ENCODE assay signal across 1 fruit fly cellular context in the genomic region with DNA sequence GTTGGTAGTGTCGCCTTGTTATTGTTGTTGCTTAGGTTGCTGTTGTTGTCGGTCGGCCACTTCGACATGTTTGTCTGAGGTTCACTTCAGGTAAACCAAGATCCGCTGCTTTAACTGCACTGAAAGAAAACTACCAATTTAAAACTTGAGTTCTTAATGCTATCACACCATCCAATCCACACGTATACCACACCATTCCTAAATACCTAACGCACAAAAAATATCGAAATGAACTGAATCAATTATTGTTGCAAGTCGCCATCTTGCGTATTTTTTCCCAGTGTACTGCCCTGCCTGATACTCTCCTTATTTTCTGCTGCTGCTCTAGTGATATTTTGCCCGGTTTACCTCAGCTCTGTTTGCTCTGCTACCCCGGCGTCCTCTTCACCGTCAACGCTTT.
TF ChIP-seq lines count a peak whose summit lies in the region.

No protein-coding gene starts in this region.

TF ChIP-seq in whole organism, embryonic, 481 proteins besides CTCF, POLR2A, EP300 and RAD21 (continued from another document and continues in another):
- TF ChIP-seq fd3F (GFP tag; optimal IDR thresholded peaks at IDR 0.05; lab: Kevin White, UChicago) = no peak
- peak; percentile 65 for TF ChIP-seq CG2120 (GFP tag; optimal IDR thresholded peaks at IDR 0.05; lab: Kevin White, UChicago)
- no peak for TF ChIP-seq CG6791 (GFP tag; IDR thresholded peaks at IDR 0.05; lab: Robert Waterston, UW; ENCODE audit: partially characterized antibody)
- peak in 1 of 2 experiments; percentile 50 for TF ChIP-seq eve (GFP tag; optimal IDR thresholded peaks at IDR 0.05; lab: Kevin White, UChicago)
- TF ChIP-seq CG2875 (GFP tag; optimal IDR thresholded peaks at IDR 0.05; lab: Kevin White, UChicago) = peak; percentile 26
- TF ChIP-seq Med (GFP tag; lab: Kevin White, UChicago) = peak; percentile 91
- TF ChIP-seq Side (GFP tag; optimal IDR thresholded peaks at IDR 0.05; lab: Kevin White, UChicago) = peak; percentile 82
- TF ChIP-seq so (GFP tag; IDR thresholded peaks at IDR 0.05; lab: Robert Waterston, UW) = peak; percentile 54; the same call in 1 of the 3 replicates
- TF ChIP-seq ase (GFP tag; IDR thresholded peaks at IDR 0.05; lab: Robert Waterston, UW) = peak; percentile 36; the same call in 1 of the 3 replicates
- peak; percentile 36; the same call in 1 of the 2 replicates for TF ChIP-seq crol (GFP tag; IDR thresholded peaks at IDR 0.05; lab: Robert Waterston, UW)
- peak; percentile 42 for TF ChIP-seq pho (GFP tag; optimal IDR thresholded peaks at IDR 0.05; lab: Kevin White, UChicago)
- TF ChIP-seq nom (GFP tag; optimal IDR thresholded peaks at IDR 0.05; lab: Kevin White, UChicago) = peak; percentile 70
- peak; percentile 72 for TF ChIP-seq slbo (GFP tag; IDR thresholded peaks at IDR 0.05; lab: Robert Waterston, UW)
- peak; percentile 28 for TF ChIP-seq CG12236 (GFP tag; optimal IDR thresholded peaks at IDR 0.05; lab: Kevin White, UChicago)
- peak; percentile 60 for TF ChIP-seq Hsf (GFP tag; optimal IDR thresholded peaks at IDR 0.05; lab: Kevin White, UChicago)
- TF ChIP-seq ATbp (GFP tag; optimal IDR thresholded peaks at IDR 0.05; lab: Kevin White, UChicago) = peak; percentile 56
- TF ChIP-seq dati (GFP tag; IDR thresholded peaks at IDR 0.05; lab: Robert Waterston, UW) = no peak
- TF ChIP-seq Atf3 (GFP tag; optimal IDR thresholded peaks at IDR 0.05; lab: Kevin White, UChicago) = peak; percentile 61
- TF ChIP-seq dysf (GFP tag; IDR thresholded peaks at IDR 0.05; lab: Robert Waterston, UW) = peak; percentile 74
- TF ChIP-seq CG7372 (GFP tag; IDR thresholded peaks at IDR 0.05; lab: Robert Waterston, UW) = no peak
- peak; percentile 77 for TF ChIP-seq jumu (GFP tag; optimal IDR thresholded peaks at IDR 0.05; lab: Kevin White, UChicago)
- no peak for TF ChIP-seq h (optimal IDR thresholded peaks at IDR 0.05; lab: Kevin White, UChicago)
- peak; percentile 65 for TF ChIP-seq H2.0 (GFP tag; IDR thresholded peaks at IDR 0.05; lab: Robert Waterston, UW)
- TF ChIP-seq zf30C (GFP tag; optimal IDR thresholded peaks at IDR 0.05; lab: Kevin White, UChicago) = peak; percentile 43
- peak; percentile 80 for TF ChIP-seq zen (tag; optimal IDR thresholded peaks at IDR 0.05; lab: Kevin White, UChicago)
- TF ChIP-seq Ptx1 (GFP tag; IDR thresholded peaks at IDR 0.05; lab: Robert Waterston, UW) = peak; percentile 56
- TF ChIP-seq CG12391 (tag; optimal IDR thresholded peaks at IDR 0.05; lab: Kevin White, UChicago) = peak; percentile 59
- peak; percentile 55 for TF ChIP-seq PHDP (tag; optimal IDR thresholded peaks at IDR 0.05; lab: Kevin White, UChicago)
- TF ChIP-seq CG14014 (GFP tag; IDR thresholded peaks at IDR 0.05; lab: Robert Waterston, UW) = 0 out of 2 replicates have a peak, but pooled peaks have one; percentile 27
- peak; percentile 39 for TF ChIP-seq Hmr (GFP tag; optimal IDR thresholded peaks at IDR 0.05; lab: Kevin White, UChicago)
- no peak for TF ChIP-seq ash1 (GFP tag; optimal IDR thresholded peaks at IDR 0.05; lab: Kevin White, UChicago)
- TF ChIP-seq CG2889 (GFP tag; IDR thresholded peaks at IDR 0.05; lab: Robert Waterston, UW) = 0 out of 3 replicates have a peak, but pooled peaks have one; percentile 8
- peak; percentile 55 to 74 for TF ChIP-seq Pdp1 (GFP tag; optimal IDR thresholded peaks at IDR 0.05; lab: Kevin White, UChicago)
- no peak for TF ChIP-seq CG15073 (GFP tag; optimal IDR thresholded peaks at IDR 0.05; lab: Kevin White, UChicago)
- 0 out of 2 replicates have a peak, but pooled peaks have one; percentile 34 for TF ChIP-seq CG3847 (GFP tag; IDR thresholded peaks at IDR 0.05; lab: Robert Waterston, UW)
- TF ChIP-seq jing (GFP tag; optimal IDR thresholded peaks at IDR 0.05; lab: Kevin White, UChicago) = peak; percentile 24
- TF ChIP-seq E2f1 (GFP tag; IDR thresholded peaks at IDR 0.05; lab: Robert Waterston, UW) = peak; percentile 40; the same call in 1 of the 2 replicates
- no peak for TF ChIP-seq CG30020 (tag; optimal IDR thresholded peaks at IDR 0.05; lab: Kevin White, UChicago)
- TF ChIP-seq CG11695 (GFP tag; IDR thresholded peaks at IDR 0.05; lab: Robert Waterston, UW) = 0 out of 3 replicates have a peak, but pooled peaks have one; percentile 35
- peak; percentile 57 for TF ChIP-seq CHES-1-like (GFP tag; optimal IDR thresholded peaks at IDR 0.05; lab: Kevin White, UChicago)
- TF ChIP-seq bcd (GFP tag; optimal IDR thresholded peaks at IDR 0.05; lab: Kevin White, UChicago) = peak; percentile 60
- TF ChIP-seq unpg (GFP tag; optimal IDR thresholded peaks at IDR 0.05; lab: Kevin White, UChicago) = peak; percentile 73
- no peak for TF ChIP-seq toy (GFP tag; IDR thresholded peaks at IDR 0.05; lab: Robert Waterston, UW)
- 0 out of 3 replicates have a peak, but pooled peaks have one; percentile 51 for TF ChIP-seq gce (GFP tag; IDR thresholded peaks at IDR 0.05; lab: Robert Waterston, UW)
- TF ChIP-seq CG9817 (tag; optimal IDR thresholded peaks at IDR 0.05; lab: Kevin White, UChicago) = peak; percentile 41
- TF ChIP-seq B-H1 (GFP tag; IDR thresholded peaks at IDR 0.05; lab: Robert Waterston, UW) = peak; percentile 29; the same call in 1 of the 3 replicates
- no peak for TF ChIP-seq bbx (GFP tag; IDR thresholded peaks at IDR 0.05; lab: Robert Waterston, UW; ENCODE audit: partially characterized antibody)
- peak; percentile 15 for TF ChIP-seq nerfin-1 (tag; optimal IDR thresholded peaks at IDR 0.05; lab: Kevin White, UChicago)
- TF ChIP-seq ken (GFP tag; IDR thresholded peaks at IDR 0.05; lab: Robert Waterston, UW) = peak; percentile 68; the same call in 2 of the 3 replicates
- TF ChIP-seq CG12659 (GFP tag; optimal IDR thresholded peaks at IDR 0.05; lab: Kevin White, UChicago) = peak; percentile 18
- TF ChIP-seq CG14050 (GFP tag; IDR thresholded peaks at IDR 0.05; lab: Robert Waterston, UW) = peak; percentile 16; the same call in 1 of the 3 replicates
- peak; percentile 56 for TF ChIP-seq CG10267 (tag; optimal IDR thresholded peaks at IDR 0.05; lab: Kevin White, UChicago)
- TF ChIP-seq CG12769 (tag; optimal IDR thresholded peaks at IDR 0.05; lab: Kevin White, UChicago) = peak; percentile 72
- no peak for TF ChIP-seq usp (GFP tag; optimal IDR thresholded peaks at IDR 0.05; lab: Kevin White, UChicago)
- TF ChIP-seq dpn (GFP tag; optimal IDR thresholded peaks at IDR 0.05; lab: Kevin White, UChicago) = peak; percentile 73 to 76
- peak; percentile 21 for TF ChIP-seq CG15601 (tag; optimal IDR thresholded peaks at IDR 0.05; lab: Kevin White, UChicago)
- peak; percentile 36 for TF ChIP-seq CG13775 (GFP tag; optimal IDR thresholded peaks at IDR 0.05; lab: Kevin White, UChicago)
- TF ChIP-seq CG14441 (GFP tag; IDR thresholded peaks at IDR 0.05; lab: Robert Waterston, UW) = peak; percentile 51
- TF ChIP-seq CG17829 (tag; optimal IDR thresholded peaks at IDR 0.05; lab: Kevin White, UChicago) = peak; percentile 75
- TF ChIP-seq CG32532 (GFP tag; IDR thresholded peaks at IDR 0.05; lab: Robert Waterston, UW) = peak; percentile 53
- TF ChIP-seq CG5245 (GFP tag; optimal IDR thresholded peaks at IDR 0.05; lab: Kevin White, UChicago) = peak; percentile 54
- peak; percentile 58; the same call in 1 of the 2 replicates for TF ChIP-seq chm (GFP tag; IDR thresholded peaks at IDR 0.05; lab: Robert Waterston, UW)
- TF ChIP-seq CG4282 (GFP tag; optimal IDR thresholded peaks at IDR 0.05; lab: Kevin White, UChicago) = peak; percentile 50
- no peak; the same call in 2 of the 3 replicates for TF ChIP-seq tgo (GFP tag; IDR thresholded peaks at IDR 0.05; lab: Robert Waterston, UW)
- peak; percentile 84 for TF ChIP-seq pnt (GFP tag; optimal IDR thresholded peaks at IDR 0.05; lab: Kevin White, UChicago)
- peak; percentile 0 for TF ChIP-seq CG7987 (GFP tag; optimal IDR thresholded peaks at IDR 0.05; lab: Kevin White, UChicago)
- TF ChIP-seq Optix (GFP tag; IDR thresholded peaks at IDR 0.05; lab: Robert Waterston, UW) = peak; percentile 69
- TF ChIP-seq Jarid2 (GFP tag; optimal IDR thresholded peaks at IDR 0.05; lab: Kevin White, UChicago) = peak; percentile 18
- no peak for TF ChIP-seq Dll (GFP tag; IDR thresholded peaks at IDR 0.05; lab: Robert Waterston, UW; ENCODE audit: partially characterized antibody)
- TF ChIP-seq Nf-YB (GFP tag; optimal IDR thresholded peaks at IDR 0.05; lab: Kevin White, UChicago) = no peak
- TF ChIP-seq vfl (GFP tag; optimal IDR thresholded peaks at IDR 0.05; lab: Kevin White, UChicago) = peak; percentile 21
- TF ChIP-seq Usf (GFP tag; optimal IDR thresholded peaks at IDR 0.05; lab: Kevin White, UChicago) = peak; percentile 4
- TF ChIP-seq br (optimal IDR thresholded peaks at IDR 0.05; lab: Kevin White, UChicago) = no peak
- TF ChIP-seq gsb (GFP tag; IDR thresholded peaks at IDR 0.05; lab: Robert Waterston, UW) = no peak
- 0 out of 2 replicates have a peak, but pooled peaks have one; percentile 40 for TF ChIP-seq CG16779 (GFP tag; IDR thresholded peaks at IDR 0.05; lab: Robert Waterston, UW)
- peak; percentile 59 for TF ChIP-seq CG10366 (GFP tag; IDR thresholded peaks at IDR 0.05; lab: Robert Waterston, UW)
- peak; percentile 52 for TF ChIP-seq Dad (GFP tag; optimal IDR thresholded peaks at IDR 0.05; lab: Kevin White, UChicago)
- TF ChIP-seq Fer1 (GFP tag; optimal IDR thresholded peaks at IDR 0.05; lab: Kevin White, UChicago) = peak; percentile 40
- TF ChIP-seq tio (GFP tag; optimal IDR thresholded peaks at IDR 0.05; lab: Kevin White, UChicago) = peak; percentile 38
- TF ChIP-seq grau (tag; optimal IDR thresholded peaks at IDR 0.05; lab: Kevin White, UChicago) = peak; percentile 59
- TF ChIP-seq schlank (tag; optimal IDR thresholded peaks at IDR 0.05; lab: Kevin White, UChicago) = no peak
- TF ChIP-seq jigr1 (GFP tag; IDR thresholded peaks at IDR 0.05; lab: Robert Waterston, UW) = peak; percentile 49; the same call in 1 of the 3 replicates
- TF ChIP-seq sisA (GFP tag; IDR thresholded peaks at IDR 0.05; lab: Robert Waterston, UW) = peak; percentile 71; the same call in 1 of the 2 replicates
- TF ChIP-seq Drgx (GFP tag; IDR thresholded peaks at IDR 0.05; lab: Robert Waterston, UW) = peak; percentile 90
- TF ChIP-seq Abd-B (GFP tag; optimal IDR thresholded peaks at IDR 0.05; lab: Kevin White, UChicago) = peak; percentile 38
- TF ChIP-seq CG17385 (GFP tag; optimal IDR thresholded peaks at IDR 0.05; lab: Kevin White, UChicago) = peak; percentile 53
- TF ChIP-seq CG9932 (GFP tag; IDR thresholded peaks at IDR 0.05; lab: Robert Waterston, UW) = peak; percentile 49
- no peak for TF ChIP-seq Oaz (GFP tag; IDR thresholded peaks at IDR 0.05; lab: Robert Waterston, UW)
- peak; percentile 38 for TF ChIP-seq ERR (GFP tag; optimal IDR thresholded peaks at IDR 0.05; lab: Kevin White, UChicago)
- peak; percentile 78 for TF ChIP-seq gem (tag; optimal IDR thresholded peaks at IDR 0.05; lab: Kevin White, UChicago)
- no peak for TF ChIP-seq sc (optimal IDR thresholded peaks at IDR 0.05; lab: Kevin White, UChicago)
- TF ChIP-seq sc (GFP tag; optimal IDR thresholded peaks at IDR 0.05; lab: Kevin White, UChicago) = peak; percentile 10
- peak; percentile 59 for TF ChIP-seq slp2 (GFP tag; optimal IDR thresholded peaks at IDR 0.05; lab: Kevin White, UChicago)
- peak; percentile 1 for TF ChIP-seq CG15011 (GFP tag; optimal IDR thresholded peaks at IDR 0.05; lab: Kevin White, UChicago)
- peak; percentile 58 for TF ChIP-seq repo (GFP tag; optimal IDR thresholded peaks at IDR 0.05; lab: Kevin White, UChicago)
- peak; percentile 50 for TF ChIP-seq Meics (GFP tag; optimal IDR thresholded peaks at IDR 0.05; lab: Kevin White, UChicago)
- TF ChIP-seq CG1233 (GFP tag; optimal IDR thresholded peaks at IDR 0.05; lab: Kevin White, UChicago) = peak; percentile 23
- TF ChIP-seq CG43689 (GFP tag; IDR thresholded peaks at IDR 0.05; lab: Robert Waterston, UW) = no peak; the same call in 1 of the 2 replicates
- no peak for TF ChIP-seq CG18476 (GFP tag; optimal IDR thresholded peaks at IDR 0.05; lab: Kevin White, UChicago)
- TF ChIP-seq pum (GFP tag; optimal IDR thresholded peaks at IDR 0.05; lab: Kevin White, UChicago) = peak; percentile 73
- no peak for TF ChIP-seq slou (GFP tag; optimal IDR thresholded peaks at IDR 0.05; lab: Kevin White, UChicago)
- no peak for TF ChIP-seq danr (GFP tag; IDR thresholded peaks at IDR 0.05; lab: Robert Waterston, UW)
- peak; percentile 39 for TF ChIP-seq ac (GFP tag; optimal IDR thresholded peaks at IDR 0.05; lab: Kevin White, UChicago)
- TF ChIP-seq CG30431 (GFP tag; optimal IDR thresholded peaks at IDR 0.05; lab: Kevin White, UChicago) = peak; percentile 51
- peak; percentile 13 for TF ChIP-seq dm (GFP tag; optimal IDR thresholded peaks at IDR 0.05; lab: Kevin White, UChicago)
- TF ChIP-seq HLH3B (GFP tag; IDR thresholded peaks at IDR 0.05; lab: Robert Waterston, UW) = peak; percentile 57
- TF ChIP-seq CG15479 (GFP tag; optimal IDR thresholded peaks at IDR 0.05; lab: Kevin White, UChicago) = peak; percentile 32
- peak; percentile 71 for TF ChIP-seq az2 (GFP tag; optimal IDR thresholded peaks at IDR 0.05; lab: Kevin White, UChicago)
- no peak for TF ChIP-seq Dfd (GFP tag; optimal IDR thresholded peaks at IDR 0.05; lab: Kevin White, UChicago)
- peak; percentile 22 for TF ChIP-seq wek (GFP tag; optimal IDR thresholded peaks at IDR 0.05; lab: Kevin White, UChicago)
- peak; percentile 39; the same call in 1 of the 2 replicates for TF ChIP-seq CG32767 (GFP tag; IDR thresholded peaks at IDR 0.05; lab: Robert Waterston, UW)
- TF ChIP-seq NC2α (GFP tag; optimal IDR thresholded peaks at IDR 0.05; lab: Kevin White, UChicago) = peak; percentile 26
- TF ChIP-seq sug (tag; optimal IDR thresholded peaks at IDR 0.05; lab: Kevin White, UChicago) = no peak
- peak; percentile 60 for TF ChIP-seq CG10959 (GFP tag; IDR thresholded peaks at IDR 0.05; lab: Robert Waterston, UW)
- TF ChIP-seq CG6813 (GFP tag; optimal IDR thresholded peaks at IDR 0.05; lab: Kevin White, UChicago) = peak; percentile 50
- TF ChIP-seq CG10462 (GFP tag; optimal IDR thresholded peaks at IDR 0.05; lab: Kevin White, UChicago) = peak; percentile 32
- peak; percentile 72 to 79 for TF ChIP-seq chif (GFP tag; optimal IDR thresholded peaks at IDR 0.05; lab: Kevin White, UChicago)
- TF ChIP-seq cad (GFP tag; optimal IDR thresholded peaks at IDR 0.05; lab: Kevin White, UChicago) = no peak
- TF ChIP-seq Taf1 (GFP tag; IDR thresholded peaks at IDR 0.05; lab: Robert Waterston, UW) = no peak
- peak; percentile 87 for TF ChIP-seq CG1603 (tag; optimal IDR thresholded peaks at IDR 0.05; lab: Kevin White, UChicago)
- TF ChIP-seq CG42726 (GFP tag; IDR thresholded peaks at IDR 0.05; lab: Robert Waterston, UW; ENCODE audit: partially characterized antibody) = no peak
- no peak for TF ChIP-seq CG6765 (GFP tag; optimal IDR thresholded peaks at IDR 0.05; lab: Kevin White, UChicago)
- peak; percentile 23 for TF ChIP-seq Ets97D (GFP tag; optimal IDR thresholded peaks at IDR 0.05; lab: Kevin White, UChicago)
- no peak for TF ChIP-seq CG14965 (GFP tag; optimal IDR thresholded peaks at IDR 0.05; lab: Kevin White, UChicago; ENCODE audit: borderline replicate concordance)
